Fruit fly (Drosophila melanogaster) whole organism, wandering third instar larva: Measurements from ENCODE around the gene waw.

ENCODE experiments used
- Abd-B ChIP-seq: fragments of >200 bp; optimal IDR thresholded peaks from 2 replicates; lab custom pipeline; 2017; ENCODE audit warnings: missing biosample characterization, missing genetic modification characterization
- CG32264 ChIP-seq: fragments of 200-800 bp; sonication (Bioruptor generic); optimal IDR thresholded peaks from 2 replicates; lab custom pipeline; 2016; ENCODE audit warnings: missing biosample characterization, missing genetic modification characterization
- CG9705 ChIP-seq: fragments of 200-800 bp; sonication (Bioruptor generic); optimal IDR thresholded peaks from 2 replicates; lab custom pipeline; 2018; ENCODE audit warnings: missing biosample characterization, mild to moderate bottlenecking, missing genetic modification characterization
- CrebA ChIP-seq: fragments of 200-800 bp; sonication (Bioruptor generic); optimal IDR thresholded peaks from 2 replicates; lab custom pipeline; 2016; ENCODE audit warnings: missing biosample characterization, mild to moderate bottlenecking, missing genetic modification characterization, borderline replicate concordance
- Dfd ChIP-seq: fragments of >200 bp; optimal IDR thresholded peaks from 2 replicates; lab custom pipeline; 2017; ENCODE audit warnings: missing biosample characterization, missing genetic modification characterization
- Dif ChIP-seq: fragments of 200-275, 200-300 bp; sonication (Bioruptor generic); optimal IDR thresholded peaks from 2 replicates; lab custom pipeline; 2018; ENCODE audit warnings: missing biosample characterization, missing genetic modification characterization; ENCODE audit not compliant: partially characterized antibody
- GATAd ChIP-seq: sonication (Bioruptor generic); optimal IDR thresholded peaks from 2 replicates; lab custom pipeline; 2016; ENCODE audit warnings: missing biosample characterization, missing genetic modification characterization
- HLH106 ChIP-seq: fragments of 200-800 bp; optimal IDR thresholded peaks from 3 replicates; lab custom pipeline; 2019; ENCODE audit warnings: missing biosample characterization, mild to moderate bottlenecking, missing genetic modification characterization, moderate library complexity
- Hnf4 ChIP-seq: fragments of 200-800 bp; sonication (Bioruptor generic); optimal IDR thresholded peaks from 2 replicates; lab custom pipeline; 2016; ENCODE audit warnings: missing biosample characterization, mild to moderate bottlenecking, missing genetic modification characterization
- Hr78 ChIP-seq: fragments of >200 bp; optimal IDR thresholded peaks from 2 replicates; lab custom pipeline; 2017; ENCODE audit warnings: missing biosample characterization, missing genetic modification characterization
- Hr83 ChIP-seq: fragments of 200-300 bp; sonication (Bioruptor generic); optimal IDR thresholded peaks from 2 replicates; lab custom pipeline; 2016; ENCODE audit warnings: missing biosample characterization, mild to moderate bottlenecking, missing genetic modification characterization, moderate library complexity; ENCODE audit not compliant: poor library complexity, severe bottlenecking
- Jra ChIP-seq: sonication (Bioruptor generic); optimal IDR thresholded peaks from 2 replicates; lab custom pipeline; 2016; ENCODE audit warnings: missing biosample characterization, missing genetic modification characterization
- Mio ChIP-seq: sonication (Bioruptor generic); optimal IDR thresholded peaks from 2 replicates; lab custom pipeline; 2016; ENCODE audit warnings: missing biosample characterization, missing genetic modification characterization
- Myc ChIP-seq: fragments of >200 bp; optimal IDR thresholded peaks from 2 replicates; lab custom pipeline; 2017
- N ChIP-seq: fragments of >200 bp; optimal IDR thresholded peaks from 2 replicates; lab custom pipeline; 2018; ENCODE audit warnings: missing biosample characterization, missing external identifiers, missing genetic modification characterization
- OdsH ChIP-seq: fragments of 200-800 bp; sonication (Bioruptor generic); optimal IDR thresholded peaks from 2 replicates; lab custom pipeline; 2016; ENCODE audit warnings: missing biosample characterization, mild to moderate bottlenecking, missing genetic modification characterization
- Rel ChIP-seq, 2 experiments: fragments of 200-800 bp; sonication (Bioruptor generic) in 1 of 2; optimal IDR thresholded peaks; 2 replicates in 1 of 2; 3 replicates in 1 of 2; lab custom pipeline; 2016 to 2019; ENCODE audit warnings: mild to moderate bottlenecking in 2 of 2, missing biosample characterization in 2 of 2, missing genetic modification characterization in 2 of 2, moderate library complexity in 1 of 2
- Sp1 ChIP-seq: fragments of 200-800 bp; sonication (Bioruptor generic); optimal IDR thresholded peaks from 3 replicates; lab custom pipeline; 2019; ENCODE audit warnings: missing biosample characterization, mild to moderate bottlenecking, missing genetic modification characterization, moderate library complexity
- Vsx2 ChIP-seq: fragments of 200-300, 225-300 bp; sonication (Bioruptor generic); optimal IDR thresholded peaks from 2 replicates; lab custom pipeline; 2018; ENCODE audit warnings: missing biosample characterization, missing genetic modification characterization; ENCODE audit not compliant: partially characterized antibody
- br ChIP-seq: fragments of 200-800 bp; sonication (Bioruptor generic); optimal IDR thresholded peaks from 2 replicates; lab custom pipeline; 2016; ENCODE audit warnings: missing biosample characterization, missing genetic modification characterization
- brk ChIP-seq: fragments of 200-800 bp; sonication (Bioruptor generic); optimal IDR thresholded peaks from 2 replicates; lab custom pipeline; 2016; ENCODE audit warnings: missing biosample characterization, mild to moderate bottlenecking, missing genetic modification characterization
- dl ChIP-seq, 2 experiments: fragments of 175-275, 200-275 bp in 1 of 2; fragments of 200-275 bp in 1 of 2; sonication (Bioruptor generic); optimal IDR thresholded peaks; lab custom pipeline; 2018; ENCODE audit warnings: mild to moderate bottlenecking in 2 of 2, missing biosample characterization in 2 of 2, missing genetic modification characterization in 2 of 2, moderate library complexity in 2 of 2; ENCODE audit not compliant: partially characterized antibody in 2 of 2, insufficient read depth in 1 of 2
- dmrt93B ChIP-seq: fragments of 200-800 bp; sonication (Bioruptor generic); optimal IDR thresholded peaks from 2 replicates; lab custom pipeline; 2018; ENCODE audit warnings: missing biosample characterization, mild to moderate bottlenecking, missing genetic modification characterization
- dsf ChIP-seq: sonication (Bioruptor generic); optimal IDR thresholded peaks from 2 replicates; lab custom pipeline; 2016; ENCODE audit warnings: missing biosample characterization, missing genetic modification characterization, borderline replicate concordance
- ey ChIP-seq: fragments of 200-800 bp; sonication (Bioruptor generic); optimal IDR thresholded peaks from 2 replicates; lab custom pipeline; 2016; ENCODE audit warnings: missing biosample characterization, missing genetic modification characterization
- foxo ChIP-seq, 2 experiments: fragments of 200-800 bp; sonication (Bioruptor generic); optimal IDR thresholded peaks; 2 replicates in 1 of 2; 3 replicates in 1 of 2; lab custom pipeline; 2016 to 2017; ENCODE audit warnings: missing biosample characterization in 2 of 2, missing genetic modification characterization in 2 of 2
- fru ChIP-seq: fragments of 200-800 bp; sonication (Bioruptor generic); optimal IDR thresholded peaks from 3 replicates; lab custom pipeline; 2016; ENCODE audit warnings: missing biosample characterization, mild to moderate bottlenecking, missing genetic modification characterization
- h ChIP-seq: fragments of 200-800 bp; sonication (Bioruptor generic); optimal IDR thresholded peaks from 3 replicates; lab custom pipeline; 2016; ENCODE audit warnings: missing biosample characterization, mild to moderate bottlenecking, missing genetic modification characterization
- jim ChIP-seq: fragments of 175-275, 200-325 bp; sonication (Bioruptor generic); optimal IDR thresholded peaks from 2 replicates; lab custom pipeline; 2016; ENCODE audit warnings: missing biosample characterization, mild to moderate bottlenecking, missing genetic modification characterization
- lola ChIP-seq: fragments of >200 bp; optimal IDR thresholded peaks from 2 replicates; lab custom pipeline; 2017; ENCODE audit warnings: missing biosample characterization, missing genetic modification characterization
- pan ChIP-seq: fragments of >200 bp; optimal IDR thresholded peaks from 2 replicates; lab custom pipeline; 2017
- psq ChIP-seq: fragments of 200-800 bp; sonication (Bioruptor generic); optimal IDR thresholded peaks from 3 replicates; lab custom pipeline; 2017; ENCODE audit warnings: missing biosample characterization, mild to moderate bottlenecking, missing genetic modification characterization, moderate library complexity
- rgr ChIP-seq: fragments of 200-800 bp; sonication (Bioruptor generic); optimal IDR thresholded peaks from 3 replicates; lab custom pipeline; 2016; ENCODE audit warnings: missing biosample characterization, mild to moderate bottlenecking, missing genetic modification characterization
- sage ChIP-seq: fragments of 200-800 bp; sonication (Bioruptor generic); optimal IDR thresholded peaks from 2 replicates; lab custom pipeline; 2016; ENCODE audit warnings: missing biosample characterization, mild to moderate bottlenecking, missing genetic modification characterization
- sv ChIP-seq: fragments of 200-800 bp; sonication (Bioruptor generic); optimal IDR thresholded peaks from 3 replicates; lab custom pipeline; 2016; ENCODE audit warnings: missing biosample characterization, missing genetic modification characterization
- tai ChIP-seq: sonication (Bioruptor generic); optimal IDR thresholded peaks from 2 replicates; lab custom pipeline; 2016; ENCODE audit warnings: missing biosample characterization, missing genetic modification characterization
- usp ChIP-seq: fragments of >200 bp; optimal IDR thresholded peaks from 2 replicates; lab custom pipeline; 2017; ENCODE audit warnings: missing biosample characterization, missing genetic modification characterization
- woc ChIP-seq: sonication (Bioruptor generic); optimal IDR thresholded peaks from 2 replicates; lab custom pipeline; 2016; ENCODE audit warnings: missing biosample characterization, mild to moderate bottlenecking, missing genetic modification characterization

The waw gene

DNA sequence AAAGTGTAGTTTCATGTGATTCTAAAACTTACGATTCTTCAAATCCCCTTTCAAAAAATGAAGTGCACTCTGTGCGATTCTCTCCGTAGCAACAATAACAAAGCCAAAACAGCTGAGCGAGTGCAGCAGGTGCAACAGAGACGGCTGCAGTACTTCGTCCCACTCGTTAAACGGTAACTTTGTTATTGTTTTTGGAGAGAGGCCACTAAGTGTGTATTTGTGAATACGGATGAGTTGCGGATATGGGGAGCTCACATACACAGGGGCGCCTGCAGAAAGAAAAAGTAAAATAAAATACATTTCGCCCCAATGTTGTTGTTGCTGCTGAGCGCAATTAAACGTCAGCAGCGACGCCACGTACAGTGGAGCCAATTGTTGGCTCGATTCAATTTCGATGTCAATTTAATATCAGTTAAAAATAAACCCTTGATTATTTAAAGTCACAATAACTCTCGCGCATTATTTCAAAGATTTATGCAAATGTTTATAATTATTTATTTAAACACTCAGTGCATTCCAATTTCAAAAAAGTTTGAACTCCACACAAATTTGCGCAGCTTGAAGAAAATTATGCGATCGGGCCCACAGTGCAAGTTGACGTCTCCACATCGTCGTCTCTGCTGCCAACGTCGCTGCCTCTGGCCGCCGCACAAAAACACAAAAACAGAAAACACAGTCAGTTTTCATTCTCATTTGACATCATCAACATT lies 4.7 kb downstream of the waw start:
- TF ChIP-seq Jra (GFP tag; lab: Kevin White, UChicago): peak; percentile 92
- TF ChIP-seq sv (GFP tag; lab: Kevin White, UChicago): peak; percentile 95
- peak; percentile 83 for TF ChIP-seq Dfd (GFP tag; lab: Kevin White, UChicago)
- TF ChIP-seq N (GFP tag; lab: Kevin White, UChicago): no peak
- peak; percentile 91 for TF ChIP-seq CG32264 (GFP tag; lab: Kevin White, UChicago)
- peak; percentile 68 for TF ChIP-seq GATAd (GFP tag; lab: Kevin White, UChicago)
- peak; percentile 84 to 99 for TF ChIP-seq foxo (GFP tag; optimal IDR thresholded peaks at IDR 0.05; lab: Kevin White, UChicago)
- peak; percentile 99 for TF ChIP-seq Sp1 (GFP tag; lab: Kevin White, UChicago)
- TF ChIP-seq HLH106 (tag; lab: Kevin White, UChicago): peak; percentile 98
- TF ChIP-seq psq (GFP tag; lab: Kevin White, UChicago): peak; percentile 95
- TF ChIP-seq dmrt93B (GFP tag; lab: Kevin White, UChicago): peak; percentile 98
- no peak for TF ChIP-seq Myc
- no peak for TF ChIP-seq usp (GFP tag; lab: Kevin White, UChicago)
- TF ChIP-seq dsf (GFP tag; lab: Kevin White, UChicago): peak; percentile 78
- TF ChIP-seq lola (GFP tag; lab: Kevin White, UChicago): no peak
- TF ChIP-seq jim: peak; percentile 23
- peak; percentile 98 for TF ChIP-seq ey (GFP tag; lab: Kevin White, UChicago)
- TF ChIP-seq CG9705 (GFP tag; lab: Kevin White, UChicago): peak; percentile 99
- peak; percentile 93 for TF ChIP-seq tai (GFP tag; lab: Kevin White, UChicago)
- TF ChIP-seq sage (GFP tag; lab: Kevin White, UChicago): peak; percentile 95
- TF ChIP-seq CrebA (GFP tag; lab: Kevin White, UChicago): no peak
- peak; percentile 94 for TF ChIP-seq Rel (GFP tag; optimal IDR thresholded peaks at IDR 0.05; lab: Kevin White, UChicago)
- TF ChIP-seq Rel (tag; optimal IDR thresholded peaks at IDR 0.05; lab: Kevin White, UChicago): peak; percentile 90
- peak; percentile 14 for TF ChIP-seq Hr83 (GFP tag; lab: Kevin White, UChicago)
- TF ChIP-seq Abd-B (GFP tag; lab: Kevin White, UChicago): no peak
- peak; percentile 96 for TF ChIP-seq woc (GFP tag; lab: Kevin White, UChicago)
- TF ChIP-seq Hnf4: peak; percentile 96
- no peak for TF ChIP-seq Hr78
- no peak for TF ChIP-seq dl (GFP tag; optimal IDR thresholded peaks at IDR 0.05; lab: Kevin White, UChicago; ENCODE audit: insufficient read depth in 1 of 2, partially characterized antibody in 2 of 2)
- TF ChIP-seq OdsH (GFP tag; lab: Kevin White, UChicago): peak; percentile 98
- peak; percentile 26 for TF ChIP-seq Dif
- TF ChIP-seq Mio: peak; percentile 80
- peak; percentile 98 for TF ChIP-seq rgr
- TF ChIP-seq pan (lab: Kevin White, UChicago): no peak
- peak; percentile 99 for TF ChIP-seq h (GFP tag; lab: Kevin White, UChicago)
- TF ChIP-seq brk (GFP tag; lab: Kevin White, UChicago): peak; percentile 92
- peak; percentile 99 for TF ChIP-seq fru
- TF ChIP-seq br: peak; percentile 99
- TF ChIP-seq Vsx2 (GFP tag; lab: Kevin White, UChicago): no peak

DNA sequence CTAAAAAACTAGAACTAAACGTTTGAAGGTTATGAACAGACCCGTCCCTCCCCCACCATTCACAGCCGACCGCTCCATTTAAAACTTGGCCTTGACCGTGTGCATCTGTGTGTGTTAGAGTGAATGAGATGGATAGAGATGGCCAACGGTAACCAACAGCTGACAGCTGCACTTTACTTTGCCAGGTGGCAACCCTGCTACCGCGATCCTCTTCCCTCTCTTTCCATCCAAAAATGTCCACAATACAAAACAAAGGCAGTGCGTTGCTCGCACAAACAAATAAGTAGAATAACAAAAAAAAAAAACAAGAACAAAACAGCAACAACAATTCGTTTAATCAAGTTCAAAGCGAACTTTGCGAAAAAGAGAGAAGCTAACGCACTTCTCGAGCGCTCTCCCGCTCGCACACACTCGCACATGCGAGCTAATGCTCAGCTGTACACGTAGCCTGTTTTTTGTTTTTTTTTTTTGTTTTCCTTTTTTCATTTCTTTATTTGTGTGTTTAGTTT lies 5.6 kb downstream of the waw start:
- TF ChIP-seq foxo (GFP tag; optimal IDR thresholded peaks at IDR 0.05; lab: Kevin White, UChicago): no peak
- no peak for TF ChIP-seq dmrt93B (GFP tag; lab: Kevin White, UChicago)
- peak; percentile 7 for TF ChIP-seq OdsH (GFP tag; lab: Kevin White, UChicago)
- peak; percentile 4 for TF ChIP-seq rgr
- TF ChIP-seq GATAd (GFP tag; lab: Kevin White, UChicago): no peak
- no peak for TF ChIP-seq tai (GFP tag; lab: Kevin White, UChicago)
- TF ChIP-seq psq (GFP tag; lab: Kevin White, UChicago): no peak
- TF ChIP-seq N (GFP tag; lab: Kevin White, UChicago): no peak
- TF ChIP-seq Rel (GFP tag; optimal IDR thresholded peaks at IDR 0.05; lab: Kevin White, UChicago): no peak
- peak; percentile 5 for TF ChIP-seq Rel (tag; optimal IDR thresholded peaks at IDR 0.05; lab: Kevin White, UChicago)
- TF ChIP-seq brk (GFP tag; lab: Kevin White, UChicago): no peak
- TF ChIP-seq Dfd (GFP tag; lab: Kevin White, UChicago): no peak
- TF ChIP-seq Abd-B (GFP tag; lab: Kevin White, UChicago): no peak
- TF ChIP-seq Hnf4: no peak
- TF ChIP-seq fru: no peak
- peak; percentile 72 for TF ChIP-seq jim
- no peak for TF ChIP-seq Vsx2 (GFP tag; lab: Kevin White, UChicago)
- no peak for TF ChIP-seq usp (GFP tag; lab: Kevin White, UChicago)
- no peak for TF ChIP-seq dsf (GFP tag; lab: Kevin White, UChicago)
- TF ChIP-seq CrebA (GFP tag; lab: Kevin White, UChicago): peak; percentile 90
- TF ChIP-seq Myc: no peak
- peak; percentile 2 for TF ChIP-seq br
- TF ChIP-seq HLH106 (tag; lab: Kevin White, UChicago): no peak
- TF ChIP-seq sv (GFP tag; lab: Kevin White, UChicago): no peak
- TF ChIP-seq lola (GFP tag; lab: Kevin White, UChicago): no peak
- TF ChIP-seq Mio: no peak
- TF ChIP-seq Hr78: no peak
- TF ChIP-seq Hr83 (GFP tag; lab: Kevin White, UChicago): peak; percentile 20
- no peak for TF ChIP-seq sage (GFP tag; lab: Kevin White, UChicago)
- no peak for TF ChIP-seq dl (GFP tag; optimal IDR thresholded peaks at IDR 0.05; lab: Kevin White, UChicago; ENCODE audit: insufficient read depth in 1 of 2, partially characterized antibody in 2 of 2)
- TF ChIP-seq h (GFP tag; lab: Kevin White, UChicago): peak; percentile 37
- no peak for TF ChIP-seq ey (GFP tag; lab: Kevin White, UChicago)
- TF ChIP-seq woc (GFP tag; lab: Kevin White, UChicago): no peak
- TF ChIP-seq Dif: peak; percentile 26
- no peak for TF ChIP-seq pan (lab: Kevin White, UChicago)
- TF ChIP-seq Sp1 (GFP tag; lab: Kevin White, UChicago): no peak
- no peak for TF ChIP-seq CG9705 (GFP tag; lab: Kevin White, UChicago)
- TF ChIP-seq CG32264 (GFP tag; lab: Kevin White, UChicago): no peak
- TF ChIP-seq Jra (GFP tag; lab: Kevin White, UChicago): no peak
- TF ChIP-seq, all 38 proteins: peak for 9
